Worm (Caenorhabditis elegans): ENCODE results near the gene Y57G11A.2.
"Not testable (repeated sequence)": the region's sequence is repeated elsewhere in the genome, so short reads cannot be mapped to it uniquely, and the experiment has no call there.

Gene Y57G11A.2

ce11 chrIV:14557642-14558041, 38.3 kb upstream of the Y57G11A.2 start:
- TF ChIP-seq pha-4 (tag; optimal IDR thresholded peaks at IDR 0.05) (no peak), unc-120 (tag; optimal IDR thresholded peaks at IDR 0.05; ENCODE audit: poor library complexity, severe bottlenecking) (no peak), lsy-2 (tag; optimal IDR thresholded peaks at IDR 0.05) (no peak), ces-1 (GFP tag; optimal IDR thresholded peaks at IDR 0.05) (no peak), drap-1 (GFP tag; optimal IDR thresholded peaks at IDR 0.05) (no peak), bed-3 (GFP tag; optimal IDR thresholded peaks at IDR 0.05) (no peak), zip-8 (tag; optimal IDR thresholded peaks at IDR 0.05) (no peak), ham-2 (GFP tag; optimal IDR thresholded peaks at IDR 0.05) (no peak)

- no peak for TF ChIP-seq flh-1 (GFP tag; optimal IDR thresholded peaks at IDR 0.05)
- no peak for TF ChIP-seq unc-62 (GFP tag; optimal IDR thresholded peaks at IDR 0.05)
- TF ChIP-seq cnd-1 (tag; optimal IDR thresholded peaks at IDR 0.05) = no peak
- TF ChIP-seq ces-1 (GFP tag; optimal IDR thresholded peaks at IDR 0.05) = no peak
- no peak for TF ChIP-seq nhr-2 (tag; optimal IDR thresholded peaks at IDR 0.05)
- TF ChIP-seq sem-2 (GFP tag; optimal IDR thresholded peaks at IDR 0.05) = no peak
- no peak for TF ChIP-seq ztf-11 (tag; optimal IDR thresholded peaks at IDR 0.05)
- TF ChIP-seq mep-1 (tag; optimal IDR thresholded peaks at IDR 0.05) = no peak
- TF ChIP-seq unc-39 (tag; optimal IDR thresholded peaks at IDR 0.05) = no peak
These were observed 35.5 kb upstream of the Y57G11A.2 start, which contains the start of gene Y57G11B.6 for ce11 chrIV:14554788-14555187. Gene Y57G11B.6, minus strand, starts transcription at chrIV:14554888.

ce11 chrIV:14551870-14552269, 32.5 kb upstream of the Y57G11A.2 start, which contains the start of gene pals-30:
Gene pals-30, minus strand, starts transcription at chrIV:14551970.
- TF ChIP-seq pha-4 (tag; optimal IDR thresholded peaks at IDR 0.05); nhr-237 (tag; optimal IDR thresholded peaks at IDR 0.05); lin-32 (GFP tag; optimal IDR thresholded peaks at IDR 0.05): not testable (repeated sequence)

- TF ChIP-seq cnd-1 (tag; optimal IDR thresholded peaks at IDR 0.05) (no peak), nhr-28 (tag; optimal IDR thresholded peaks at IDR 0.05) (no peak), lin-13 (tag; optimal IDR thresholded peaks at IDR 0.05) (no peak)
These were observed 30.0 kb upstream of the Y57G11A.2 start, which contains the start of gene T27E7.9 for ce11 chrIV:14549308-14549707. Gene T27E7.9, minus strand, starts transcription at chrIV:14549408.

ce11 chrIV:14547292-14547691, 28.0 kb upstream of the Y57G11A.2 start:
- TF ChIP-seq ceh-43 (GFP tag; optimal IDR thresholded peaks at IDR 0.05) (no peak), nhr-28 (tag; optimal IDR thresholded peaks at IDR 0.05) (no peak), ceh-39 (tag; optimal IDR thresholded peaks at IDR 0.05) (no peak), unc-62 (GFP tag; optimal IDR thresholded peaks at IDR 0.05) (no peak), nhr-12 (tag; optimal IDR thresholded peaks at IDR 0.05) (no peak)

ce11 chrIV:14542517-14542916, 23.2 kb upstream of the Y57G11A.2 start, which contains the start of gene pals-29:
Gene pals-29, minus strand, starts transcription at chrIV:14542617.
- TF ChIP-seq ces-1 (GFP tag; optimal IDR thresholded peaks at IDR 0.05) = no peak
- no peak for TF ChIP-seq nhr-237 (tag; optimal IDR thresholded peaks at IDR 0.05)
- TF ChIP-seq sem-2 (GFP tag; optimal IDR thresholded peaks at IDR 0.05) = no peak
- no peak for TF ChIP-seq blmp-1 (tag; optimal IDR thresholded peaks at IDR 0.05)
- TF ChIP-seq lin-13 (tag; optimal IDR thresholded peaks at IDR 0.05) = no peak

ce11 chrIV:14536911-14537310, 17.6 kb upstream of the Y57G11A.2 start, which contains the start of gene T27E7.5:
Gene T27E7.5, plus strand, starts transcription at chrIV:14537163.
- TF ChIP-seq cnd-1 (tag; optimal IDR thresholded peaks at IDR 0.05) (no peak), sptf-1 (tag; optimal IDR thresholded peaks at IDR 0.05) (no peak), ham-2 (GFP tag; optimal IDR thresholded peaks at IDR 0.05) (no peak), hlh-1 (tag; optimal IDR thresholded peaks at IDR 0.05) (no peak), flh-1 (GFP tag; optimal IDR thresholded peaks at IDR 0.05) (no peak), nhr-12 (tag; optimal IDR thresholded peaks at IDR 0.05) (no peak), elt-3 (tag; optimal IDR thresholded peaks at IDR 0.05) (no peak), ceh-43 (GFP tag; optimal IDR thresholded peaks at IDR 0.05) (no peak), lsy-2 (tag; optimal IDR thresholded peaks at IDR 0.05) (no peak), mep-1 (tag; optimal IDR thresholded peaks at IDR 0.05) (no peak), ces-1 (GFP tag; optimal IDR thresholded peaks at IDR 0.05) (no peak), nhr-76 (tag; optimal IDR thresholded peaks at IDR 0.05) (no peak), nhr-237 (tag; optimal IDR thresholded peaks at IDR 0.05) (no peak), drap-1 (GFP tag; optimal IDR thresholded peaks at IDR 0.05) (no peak), bed-3 (GFP tag; optimal IDR thresholded peaks at IDR 0.05) (no peak), elt-1 (tag; optimal IDR thresholded peaks at IDR 0.05; ENCODE audit: borderline replicate concordance, insufficient read depth) (no peak), mls-2 (tag; optimal IDR thresholded peaks at IDR 0.05) (no peak), nhr-2 (tag; optimal IDR thresholded peaks at IDR 0.05) (no peak), tbx-8 (GFP tag; optimal IDR thresholded peaks at IDR 0.05) (no peak)
